Worm (Caenorhabditis elegans) whole organism, mixed stage, embryonic: ENCODE results near the gene set-14.

Source experiments
- ces-1 ChIP-seq: fragments of 150-350 bp; optimal IDR thresholded peaks from 2 replicates; lab custom pipeline; 2014; ENCODE audit warnings: missing biosample characterization, missing genetic modification reagents, missing genetic modification characterization
- snpc-4 ChIP-seq: fragments of 150-350 bp; optimal IDR thresholded peaks from 2 replicates; lab custom pipeline; 2014; ENCODE audit warnings: missing biosample characterization, missing genetic modification characterization

- TF ChIP-seq ces-1 (GFP tag; lab: Kevin White, UChicago): no peak
- no peak for TF ChIP-seq snpc-4 (tag; lab: Kevin White, UChicago)
Measured at ce11 chrII:10810690-10811089, 14.6 kb upstream of the set-14 start, which contains the start of gene msrp-7.
